Worm (Caenorhabditis elegans): ENCODE data around the gene F19G12.8.

Gene F19G12.8

ce11 chrX:1454385-1454784 lies 37.3 kb downstream of the F19G12.8 start (continued):
- TF ChIP-seq chd-7 (tag; optimal IDR thresholded peaks at IDR 0.05) (peak; percentile 86), snpc-4 (GFP tag; optimal IDR thresholded peaks at IDR 0.05) (no peak), snpc-4 (tag; optimal IDR thresholded peaks at IDR 0.05) (peak in 2 of 4 experiments; percentile 52), F52B5.7 (tag; optimal IDR thresholded peaks at IDR 0.05) (peak; percentile 67), ccch-3 (GFP tag; optimal IDR thresholded peaks at IDR 0.05) (no peak), F23B12.7 (tag; optimal IDR thresholded peaks at IDR 0.05; ENCODE audit: insufficient read depth) (peak; percentile 33), pbrm-1 (GFP tag; IDR thresholded peaks at IDR 0.05) (peak; percentile 86), nhr-27 (tag; optimal IDR thresholded peaks at IDR 0.05) (peak; percentile 30), nhr-80 (tag; optimal IDR thresholded peaks at IDR 0.05) (peak; percentile 86), F37B4.10 (GFP tag; IDR thresholded peaks at IDR 0.05) (0 out of 2 replicates have a peak, but pooled peaks have one; percentile 48), nhr-90 (tag; optimal IDR thresholded peaks at IDR 0.05) (peak; percentile 83), egrh-3 (GFP tag; IDR thresholded peaks at IDR 0.05) (peak; percentile 77), bed-1 (GFP tag; IDR thresholded peaks at IDR 0.05) (no peak), hmg-20 (GFP tag; IDR thresholded peaks at IDR 0.05) (no peak), let-526 (GFP tag; IDR thresholded peaks at IDR 0.05) (peak; percentile 81), nfya-2 (GFP tag; IDR thresholded peaks at IDR 0.05) (no peak), ztf-22 (GFP tag; optimal IDR thresholded peaks at IDR 0.05) (peak; percentile 72), sea-2 (GFP tag; IDR thresholded peaks at IDR 0.05) (no peak), cebp-1 (GFP tag; IDR thresholded peaks at IDR 0.05) (peak; percentile 100), cebp-1 (tag; optimal IDR thresholded peaks at IDR 0.05) (no peak), unc-130 (GFP tag; optimal IDR thresholded peaks at IDR 0.05) (no peak), tbp1 (GFP tag; optimal IDR thresholded peaks at IDR 0.05) (peak; percentile 60), K11D2.4 (GFP tag; IDR thresholded peaks at IDR 0.05) (peak; percentile 87), hsf-1 (GFP tag; IDR thresholded peaks at IDR 0.05) (0 out of 2 replicates have a peak, but pooled peaks have one; percentile 39), nhr-179 (tag; optimal IDR thresholded peaks at IDR 0.05) (no peak), lin-40 (tag; optimal IDR thresholded peaks at IDR 0.05) (peak; percentile 89), dox-1 (GFP tag; IDR thresholded peaks at IDR 0.05) (peak; percentile 93), attf-5 (GFP tag; optimal IDR thresholded peaks at IDR 0.05) (peak; percentile 93), madf-6 (GFP tag; IDR thresholded peaks at IDR 0.05) (0 out of 2 replicates have a peak, but pooled peaks have one; percentile 28), Y53G8AR.9 (GFP tag; conservative IDR thresholded peaks at IDR 0.05) (peak; percentile 81), rcor-1 (GFP tag; IDR thresholded peaks at IDR 0.05) (peak; percentile 25; the same call in 1 of the 2 replicates), lin-35 (GFP tag; optimal IDR thresholded peaks at IDR 0.05) (peak in 1 of 3 experiments; percentile 69), rec-8 (tag; optimal IDR thresholded peaks at IDR 0.05) (no peak), bed-2 (GFP tag; IDR thresholded peaks at IDR 0.05) (peak; percentile 65; the same call in 1 of the 2 replicates), repo-1 (tag; optimal IDR thresholded peaks at IDR 0.05) (peak; percentile 49), zfh-2 (GFP tag; conservative IDR thresholded peaks at IDR 0.05) (peak; percentile 100), ets-4 (GFP tag; optimal IDR thresholded peaks at IDR 0.05) (peak; percentile 91), pha-4 (tag; optimal IDR thresholded peaks at IDR 0.05) (peak; percentile 55), lin-26 (GFP tag; IDR thresholded peaks at IDR 0.05) (0 out of 2 replicates have a peak, but pooled peaks have one; percentile 74), Y95B8A.8 (GFP tag; IDR thresholded peaks at IDR 0.05) (peak; percentile 81; the same call in 1 of the 2 replicates), tlf-1 (GFP tag; optimal IDR thresholded peaks at IDR 0.05) (peak; percentile 57), lsy-27 (tag; optimal IDR thresholded peaks at IDR 0.05; ENCODE audit: borderline replicate concordance, insufficient read depth) (no peak), gei-17 (GFP tag; optimal IDR thresholded peaks at IDR 0.05) (peak; percentile 84), madf-10 (tag; optimal IDR thresholded peaks at IDR 0.05) (peak; percentile 86), lir-1 (GFP tag; conservative IDR thresholded peaks at IDR 0.05) (peak; percentile 50), Y56A3A.18 (GFP tag; IDR thresholded peaks at IDR 0.05) (peak; percentile 54), ceh-27 (GFP tag; optimal IDR thresholded peaks at IDR 0.05) (peak; percentile 87), ceh-91 (GFP tag; IDR thresholded peaks at IDR 0.05) (0 out of 2 replicates have a peak, but pooled peaks have one; percentile 13)

All from whole organism, young adult.